Worm (Caenorhabditis elegans): ENCODE data around the gene K12H4.3.

ce11 chrIII:8022077-8022476 lies 23.8 kb upstream of the K12H4.3 start, which contains the start of gene F44B9.2:
- TF ChIP-seq nhr-28 (tag; optimal IDR thresholded peaks at IDR 0.05) = no peak
- TF ChIP-seq nhr-12 (tag; optimal IDR thresholded peaks at IDR 0.05) = no peak
- TF ChIP-seq drap-1 (GFP tag; optimal IDR thresholded peaks at IDR 0.05) = no peak
- TF ChIP-seq unc-39 (tag; optimal IDR thresholded peaks at IDR 0.05) = no peak
- no peak for TF ChIP-seq elt-3 (tag; optimal IDR thresholded peaks at IDR 0.05)
- TF ChIP-seq lsy-2 (tag; optimal IDR thresholded peaks at IDR 0.05) = no peak
- no peak for TF ChIP-seq snpc-4 (tag; optimal IDR thresholded peaks at IDR 0.05)
- no peak for TF ChIP-seq mab-5 (tag; optimal IDR thresholded peaks at IDR 0.05)
- TF ChIP-seq lin-13 (tag; optimal IDR thresholded peaks at IDR 0.05) = no peak
